Worm (Caenorhabditis elegans): Measurements from ENCODE around the gene W05E10.2.

DNA sequence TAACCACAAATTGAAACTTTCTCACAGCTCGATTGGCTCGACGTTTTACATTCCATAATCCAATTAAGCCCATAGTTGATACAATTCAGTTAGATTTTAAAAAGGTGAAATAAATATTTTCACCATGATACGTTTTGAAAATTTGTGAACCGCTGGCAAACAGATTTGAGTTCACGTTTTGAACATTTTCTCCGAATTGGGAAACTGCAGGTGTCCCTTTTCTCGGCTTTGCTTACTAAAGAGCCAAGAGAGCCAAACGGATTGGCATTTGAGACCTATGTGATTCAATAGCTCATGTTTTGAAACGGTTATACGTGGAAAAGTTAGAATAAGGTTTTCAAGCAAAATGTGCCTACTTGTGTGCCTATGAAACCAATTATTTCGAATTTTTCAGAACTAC is 49.9 kb downstream of the W05E10.2 start, which contains the start of gene spe-42:
- TF ChIP-seq W03F9.2 (tag; optimal IDR thresholded peaks at IDR 0.05) (no peak), dao-5 (tag; optimal IDR thresholded peaks at IDR 0.05) (no peak)
